Worm (Caenorhabditis elegans) whole organism, midembryonic: Measurements from ENCODE around the gene K03B4.1.

ENCODE experiments used
- T22C8.4 ChIP-seq: fragments of 200-800 bp; sonication (Bioruptor generic); IDR thresholded peaks from 2 replicates; pipeline ENCODE4 v1.3.6; 2022; ENCODE audit warnings: missing genetic modification characterization, missing compliant biosample characterization
- cog-1 ChIP-seq: sonication (generic microtip); optimal IDR thresholded peaks from 2 replicates; lab custom pipeline; 2016; ENCODE audit warnings: missing genetic modification characterization, missing compliant biosample characterization
- flt-1 ChIP-seq: fragments of 200-800 bp; sonication (Bioruptor generic); IDR thresholded peaks from 2 replicates; pipeline ENCODE4 v1.3.6; 2022; ENCODE audit warnings: missing genetic modification characterization, missing compliant biosample characterization
- klf-2 ChIP-seq: fragments of 200-800 bp; sonication (Bioruptor generic); conservative IDR thresholded peaks from 2 replicates; pipeline ENCODE4 v1.3.6; 2022; ENCODE audit warnings: missing genetic modification reagents, missing genetic modification characterization, missing compliant biosample characterization
- med-1 ChIP-seq: sonication (generic microtip); optimal IDR thresholded peaks from 2 replicates; lab custom pipeline; 2017; ENCODE audit warnings: missing genetic modification characterization, mild to moderate bottlenecking, missing compliant biosample characterization, antibody characterized with exemption, missing genetic modification reagents; ENCODE audit not compliant: insufficient read depth
- ztf-23 ChIP-seq: fragments of 200-800 bp; sonication (Bioruptor generic); IDR thresholded peaks from 2 replicates; pipeline ENCODE4 v1.3.6; 2022; ENCODE audit warnings: missing genetic modification reagents, missing genetic modification characterization, missing compliant biosample characterization
- ztf-29 ChIP-seq: fragments of 200-800 bp; sonication (Bioruptor generic); IDR thresholded peaks from 2 replicates; pipeline ENCODE4 v1.3.6; 2022; ENCODE audit warnings: missing genetic modification reagents, missing genetic modification characterization, missing compliant biosample characterization

- no peak for TF ChIP-seq ztf-29
- TF ChIP-seq flt-1 (GFP tag; lab: Robert Waterston, UW) = peak; percentile 65; the same call in 1 of the 2 replicates
- TF ChIP-seq klf-2 (GFP tag; lab: Robert Waterston, UW) = no peak
- TF ChIP-seq cog-1 (tag; lab: Kevin White, UChicago) = no peak
- no peak for TF ChIP-seq T22C8.4 (GFP tag; lab: Robert Waterston, UW)
- TF ChIP-seq ztf-23 (GFP tag; lab: Robert Waterston, UW) = 0 out of 2 replicates have a peak, but pooled peaks have one; percentile 46
- no peak for TF ChIP-seq med-1
Measured at ce11 chrV:4647857-4648256, 41.3 kb upstream of the K03B4.1 start, which contains the start of gene F41F3.3.
